Worm (Caenorhabditis elegans) whole organism, L1 larva: Measurements from ENCODE around the gene Y73B6BL.31.

Experiments
- C04F5.9 ChIP-seq: sonication (generic microtip); optimal IDR thresholded peaks from 2 replicates; lab custom pipeline; 2016; ENCODE audit warnings: missing genetic modification characterization, missing compliant biosample characterization
- C16A3.4 ChIP-seq: fragments of 150-350 bp; optimal IDR thresholded peaks from 2 replicates; lab custom pipeline; 2014; ENCODE audit warnings: missing biosample characterization, missing genetic modification characterization
- F16B12.6 ChIP-seq: fragments of 150-350 bp; optimal IDR thresholded peaks from 2 replicates; lab custom pipeline; 2014; ENCODE audit warnings: missing biosample characterization, missing genetic modification characterization
- aha-1 ChIP-seq: fragments of 150-350 bp; optimal IDR thresholded peaks from 2 replicates; lab custom pipeline; 2014; ENCODE audit warnings: missing biosample characterization, missing genetic modification characterization
- alr-1 ChIP-seq: fragments of 200-800 bp; sonication (Bioruptor generic); optimal IDR thresholded peaks from 2 replicates; lab custom pipeline; 2018; ENCODE audit warnings: borderline replicate concordance, mild to moderate bottlenecking, missing genetic modification characterization, missing compliant biosample characterization
- aly-2 ChIP-seq: fragments of 150-350 bp; optimal IDR thresholded peaks from 2 replicates; lab custom pipeline; 2014; ENCODE audit warnings: missing biosample characterization, missing genetic modification characterization
- ceh-63 ChIP-seq: fragments of 200-800 bp; sonication (Bioruptor generic); optimal IDR thresholded peaks from 2 replicates; lab custom pipeline; 2018; ENCODE audit warnings: mild to moderate bottlenecking, missing genetic modification characterization, missing compliant biosample characterization
- ceh-8 ChIP-seq: fragments of 200-800 bp; sonication (Bioruptor generic); optimal IDR thresholded peaks from 2 replicates; lab custom pipeline; 2018; ENCODE audit warnings: mild to moderate bottlenecking, missing genetic modification characterization, moderate library complexity, missing compliant biosample characterization
- ceh-82 ChIP-seq, 3 experiments: fragments of 150-350 bp in 1 of 3; sonication (generic microtip) in 2 of 3; optimal IDR thresholded peaks; 2 replicates each; lab custom pipeline; 2014 to 2017; ENCODE audit warnings: missing biosample characterization in 3 of 3, missing genetic modification characterization in 3 of 3
- ceh-90 ChIP-seq: sonication (generic microtip); optimal IDR thresholded peaks from 2 replicates; lab custom pipeline; 2016; ENCODE audit warnings: missing genetic modification characterization, missing compliant biosample characterization
- dpl-1 ChIP-seq, 3 experiments: fragments of 150-350 bp in 2 of 3; sonication (generic microtip) in 1 of 3; optimal IDR thresholded peaks; 2 replicates each; lab custom pipeline; 2014 to 2017; ENCODE audit warnings: missing biosample characterization in 3 of 3, missing genetic modification characterization in 3 of 3, missing genetic modification reagents in 3 of 3
- efl-1 ChIP-seq, 4 experiments: fragments of 150-350 bp; optimal IDR thresholded peaks in 3 of 4; peaks in 1 of 4; 1 replicate in 1 of 4; 2 replicates in 3 of 4; lab custom pipeline; 2014; ENCODE audit warnings: missing biosample characterization in 2 of 4, missing genetic modification characterization in 2 of 4, missing genetic modification reagents in 2 of 4
- egl-13 ChIP-seq: sonication (generic microtip); optimal IDR thresholded peaks from 2 replicates; lab custom pipeline; 2016; ENCODE audit warnings: missing genotype, missing genetic modification reagents, missing genetic modification characterization, missing compliant biosample characterization
- elt-3 ChIP-seq, 6 experiments: fragments of 150-350 bp in 1 of 6; sonication (generic microtip); optimal IDR thresholded peaks; 2 replicates each; lab custom pipeline; 2017 to 2018; ENCODE audit warnings: missing biosample characterization in 6 of 6, missing genetic modification characterization in 6 of 6, inconsistent platforms in 1 of 6
- ets-5 ChIP-seq: fragments of 200-800 bp; sonication (Bioruptor generic); IDR thresholded peaks from 2 replicates; pipeline ENCODE4 v1.3.6; 2022; ENCODE audit warnings: missing genetic modification characterization, missing compliant biosample characterization
- fkh-8 ChIP-seq: sonication (generic microtip); optimal IDR thresholded peaks from 2 replicates; lab custom pipeline; 2016; ENCODE audit warnings: mild to moderate bottlenecking, missing genetic modification characterization, missing compliant biosample characterization
- fos-1 ChIP-seq: fragments of 150-350 bp; optimal IDR thresholded peaks from 2 replicates; lab custom pipeline; 2014; ENCODE audit warnings: missing biosample characterization, missing genetic modification characterization
- grh-1 ChIP-seq: fragments of 200-800 bp; sonication (Bioruptor generic); IDR thresholded peaks from 2 replicates; pipeline ENCODE4 v1.3.6; 2022; ENCODE audit warnings: missing genetic modification reagents, missing genetic modification characterization, missing compliant biosample characterization
- hlh-17 ChIP-seq: fragments of 200-800 bp; sonication (Bioruptor generic); optimal IDR thresholded peaks from 2 replicates; lab custom pipeline; 2018; ENCODE audit warnings: missing genetic modification characterization, mild to moderate bottlenecking, missing compliant biosample characterization, moderate library complexity, borderline replicate concordance
- hpl-2 ChIP-seq: fragments of 150-350 bp; optimal IDR thresholded peaks from 2 replicates; lab custom pipeline; 2014; ENCODE audit warnings: missing biosample characterization, missing genetic modification reagents, missing genetic modification characterization
- isw-1 ChIP-seq: fragments of 200-800 bp; sonication (Bioruptor generic); IDR thresholded peaks from 2 replicates; pipeline ENCODE4 v1.3.6; 2022; ENCODE audit warnings: missing genetic modification characterization, missing compliant biosample characterization
- jun-1 ChIP-seq: fragments of 150-350 bp; optimal IDR thresholded peaks from 2 replicates; lab custom pipeline; 2014; ENCODE audit warnings: missing biosample characterization, missing genetic modification reagents, missing genetic modification characterization
- lin-13 ChIP-seq: fragments of 150-350 bp; optimal IDR thresholded peaks from 2 replicates; lab custom pipeline; 2014; ENCODE audit warnings: missing biosample characterization, missing genetic modification reagents, missing genetic modification characterization
- lin-15B ChIP-seq: fragments of 150-350 bp; sonication (generic microtip); optimal IDR thresholded peaks from 3 replicates; lab custom pipeline; 2014; ENCODE audit warnings: missing biosample characterization, missing genetic modification characterization
- lin-39 ChIP-seq: fragments of 150-350 bp; optimal IDR thresholded peaks from 2 replicates; lab custom pipeline; 2014; ENCODE audit warnings: missing biosample characterization, missing genetic modification reagents, missing genetic modification characterization
- lir-3 ChIP-seq: sonication (generic microtip); optimal IDR thresholded peaks from 2 replicates; lab custom pipeline; 2016; ENCODE audit warnings: mild to moderate bottlenecking, missing genetic modification characterization, moderate library complexity, missing compliant biosample characterization; ENCODE audit not compliant: poor library complexity
- lsy-2 ChIP-seq, 2 experiments: fragments of 150-350 bp; optimal IDR thresholded peaks; 2 replicates each; lab custom pipeline; 2014; ENCODE audit warnings: missing biosample characterization in 2 of 2, missing genetic modification characterization in 2 of 2
- mab-9 ChIP-seq: fragments of 200-800 bp; sonication (Bioruptor generic); IDR thresholded peaks from 2 replicates; pipeline ENCODE4 v1.3.6; 2022; ENCODE audit warnings: missing genetic modification reagents, missing genetic modification characterization, missing compliant biosample characterization
- mep-1 ChIP-seq: fragments of 150-350 bp; optimal IDR thresholded peaks from 2 replicates; lab custom pipeline; 2014; ENCODE audit warnings: missing biosample characterization, missing genetic modification characterization
- nhr-11 ChIP-seq: fragments of 150-350 bp; optimal IDR thresholded peaks from 2 replicates; lab custom pipeline; 2014; ENCODE audit warnings: missing biosample characterization, missing genetic modification characterization
- nhr-47 ChIP-seq: sonication (generic microtip); optimal IDR thresholded peaks from 2 replicates; lab custom pipeline; 2016; ENCODE audit warnings: mild to moderate bottlenecking, missing genetic modification characterization, moderate library complexity, missing compliant biosample characterization
- nhr-71 ChIP-seq: sonication (generic microtip); optimal IDR thresholded peaks from 2 replicates; lab custom pipeline; 2016; ENCODE audit warnings: mild to moderate bottlenecking, missing genetic modification characterization, moderate library complexity, missing compliant biosample characterization
- nhr-77 ChIP-seq: fragments of 150-350 bp; optimal IDR thresholded peaks from 2 replicates; lab custom pipeline; 2014; ENCODE audit warnings: missing biosample characterization, missing genetic modification characterization
- nhr-84 ChIP-seq: sonication (generic microtip); optimal IDR thresholded peaks from 2 replicates; lab custom pipeline; 2017; ENCODE audit warnings: missing biosample characterization, missing genetic modification characterization
- pag-3 ChIP-seq: sonication (generic microtip); optimal IDR thresholded peaks from 2 replicates; lab custom pipeline; 2017; ENCODE audit warnings: missing genetic modification characterization, mild to moderate bottlenecking, missing compliant biosample characterization, antibody characterized with exemption, borderline replicate concordance; ENCODE audit not compliant: insufficient read depth
- pax-3 ChIP-seq: fragments of 200-800 bp; sonication (Bioruptor generic); optimal IDR thresholded peaks from 2 replicates; lab custom pipeline; 2018; ENCODE audit warnings: mild to moderate bottlenecking, missing genetic modification characterization, moderate library complexity, missing compliant biosample characterization
- pqm-1 ChIP-seq: sonication (generic microtip); optimal IDR thresholded peaks from 3 replicates; lab custom pipeline; 2017; ENCODE audit warnings: missing biosample characterization, missing genetic modification characterization
- rnt-1 ChIP-seq: sonication (generic microtip); optimal IDR thresholded peaks from 2 replicates; lab custom pipeline; 2016; ENCODE audit warnings: mild to moderate bottlenecking, missing genetic modification characterization, moderate library complexity, missing compliant biosample characterization
- snpc-4 ChIP-seq: fragments of 150-350 bp; optimal IDR thresholded peaks from 2 replicates; lab custom pipeline; 2014; ENCODE audit warnings: missing biosample characterization, missing genetic modification characterization
- snu-23 ChIP-seq: sonication (generic microtip); optimal IDR thresholded peaks from 2 replicates; lab custom pipeline; 2016; ENCODE audit warnings: missing genetic modification characterization, missing compliant biosample characterization
- sox-4 ChIP-seq: sonication (generic microtip); optimal IDR thresholded peaks from 2 replicates; lab custom pipeline; 2016; ENCODE audit warnings: missing genetic modification characterization, missing compliant biosample characterization
- sptf-1 ChIP-seq: fragments of 150-350 bp; optimal IDR thresholded peaks from 2 replicates; lab custom pipeline; 2014; ENCODE audit warnings: missing biosample characterization, missing genetic modification characterization
- tbx-2 ChIP-seq: sonication (generic microtip); optimal IDR thresholded peaks from 2 replicates; lab custom pipeline; 2016; ENCODE audit warnings: missing genetic modification characterization, missing compliant biosample characterization
- tlp-1 ChIP-seq: fragments of 150-350 bp; optimal IDR thresholded peaks from 2 replicates; lab custom pipeline; 2014; ENCODE audit warnings: missing biosample characterization, missing genetic modification characterization
- unc-130 ChIP-seq: fragments of 150-350 bp; optimal IDR thresholded peaks from 2 replicates; lab custom pipeline; 2017; ENCODE audit warnings: missing biosample characterization, missing genetic modification characterization, inconsistent platforms
- unc-62 ChIP-seq: fragments of 150-350 bp; optimal IDR thresholded peaks from 2 replicates; lab custom pipeline; 2014; ENCODE audit warnings: missing biosample characterization, missing genetic modification reagents, missing genetic modification characterization
- unc-86 ChIP-seq: sonication (generic microtip); optimal IDR thresholded peaks from 2 replicates; lab custom pipeline; 2016; ENCODE audit warnings: missing genetic modification characterization, missing compliant biosample characterization
- xbp-1 ChIP-seq: sonication (generic microtip); optimal IDR thresholded peaks from 2 replicates; lab custom pipeline; 2016; ENCODE audit warnings: missing genetic modification characterization, missing compliant biosample characterization
- zag-1 ChIP-seq: fragments of 150-350 bp; optimal IDR thresholded peaks from 2 replicates; lab custom pipeline; 2014; ENCODE audit warnings: missing biosample characterization, missing genetic modification characterization
- zip-4 ChIP-seq: fragments of 200-800 bp; sonication (Bioruptor generic); optimal IDR thresholded peaks from 2 replicates; lab custom pipeline; 2018; ENCODE audit warnings: mild to moderate bottlenecking, missing genetic modification characterization, moderate library complexity, missing compliant biosample characterization
- ztf-11 ChIP-seq, 2 experiments: sonication (generic microtip); optimal IDR thresholded peaks; 2 replicates each; lab custom pipeline; 2016 to 2017; ENCODE audit warnings: missing genetic modification characterization in 2 of 2, missing biosample characterization in 1 of 2, missing compliant biosample characterization in 1 of 2
- ztf-4 ChIP-seq: fragments of 150-350 bp; optimal IDR thresholded peaks from 2 replicates; lab custom pipeline; 2014; ENCODE audit warnings: missing biosample characterization, missing genetic modification characterization

The Y73B6BL.31 gene

ce11 chrIV:6415149-6415548, 26.6 kb upstream of the Y73B6BL.31 start, which contains the start of gene exos-2 (continued):
- TF ChIP-seq sox-4 (tag; lab: Kevin White, UChicago) (no peak), snu-23 (GFP tag; lab: Kevin White, UChicago) (peak; percentile 73), xbp-1 (peak; percentile 65), C04F5.9 (tag; lab: Kevin White, UChicago) (peak; percentile 19), zip-4 (GFP tag; lab: Kevin White, UChicago) (no peak), ztf-11 (tag; optimal IDR thresholded peaks at IDR 0.05; lab: Kevin White, UChicago) (peak in 1 of 2 experiments; percentile 9), efl-1 (optimal IDR thresholded peaks at IDR 0.05; lab: Kevin White, UChicago) (peak; percentile 85 to 97), efl-1 (GFP tag; optimal IDR thresholded peaks at IDR 0.05 in 1 of 2; lab: Kevin White, UChicago) (peak; percentile 97 to 99), egl-13 (no peak), lsy-2 (tag; optimal IDR thresholded peaks at IDR 0.05; lab: Kevin White, UChicago) (peak; percentile 75 to 87), grh-1 (GFP tag; lab: Robert Waterston, UW) (peak; percentile 19; the same call in 1 of the 2 replicates), unc-86 (tag; lab: Kevin White, UChicago) (peak; percentile 60), rnt-1 (tag; lab: Kevin White, UChicago) (peak; percentile 80), fkh-8 (tag; lab: Kevin White, UChicago) (no peak), ceh-90 (tag; lab: Kevin White, UChicago) (no peak), lir-3 (peak; percentile 13), pqm-1 (no peak), unc-130 (tag; lab: Kevin White, UChicago) (peak; percentile 81), nhr-84 (tag; lab: Kevin White, UChicago) (no peak), fos-1 (peak; percentile 6), mab-9 (no peak), isw-1 (peak; percentile 69), aly-2 (tag; lab: Kevin White, UChicago) (peak; percentile 53), hlh-17 (GFP tag; lab: Kevin White, UChicago) (no peak), nhr-77 (tag; lab: Kevin White, UChicago) (peak; percentile 55), sptf-1 (tag; lab: Kevin White, UChicago) (no peak), nhr-71 (tag; lab: Kevin White, UChicago) (peak; percentile 77), pag-3 (no peak), alr-1 (no peak), lin-13 (GFP tag; lab: Kevin White, UChicago) (peak; percentile 54), aha-1 (tag; lab: Kevin White, UChicago) (no peak), nhr-11 (tag; lab: Kevin White, UChicago) (no peak), elt-3 (tag; optimal IDR thresholded peaks at IDR 0.05; lab: Kevin White, UChicago) (peak in 1 of 6 experiments; percentile 34), F16B12.6 (tag; lab: Kevin White, UChicago) (peak; percentile 61), nhr-47 (peak; percentile 77), ets-5 (GFP tag; lab: Robert Waterston, UW) (no peak), dpl-1 (GFP tag; optimal IDR thresholded peaks at IDR 0.05; lab: Kevin White, UChicago) (peak; percentile 95 to 97 (median 96)), tlp-1 (tag; lab: Kevin White, UChicago) (no peak), jun-1 (no peak), hpl-2 (GFP tag; lab: Kevin White, UChicago) (no peak), ztf-4 (tag; lab: Kevin White, UChicago) (no peak), ceh-82 (tag; optimal IDR thresholded peaks at IDR 0.05; lab: Kevin White, UChicago) (peak; percentile 53 to 75 (median 55)), lin-39 (tag; lab: Kevin White, UChicago) (no peak), lin-15B (tag; lab: Kevin White, UChicago) (peak; percentile 73), mep-1 (tag; lab: Kevin White, UChicago) (peak; percentile 65), zag-1 (no peak), pax-3 (tag; lab: Kevin White, UChicago) (no peak), C16A3.4 (tag; lab: Kevin White, UChicago) (peak; percentile 70), ceh-63 (no peak), ceh-8 (GFP tag; lab: Kevin White, UChicago) (peak; percentile 22), unc-62 (GFP tag; lab: Kevin White, UChicago) (no peak), tbx-2 (tag; lab: Kevin White, UChicago) (peak; percentile 60), snpc-4 (tag; lab: Kevin White, UChicago) (no peak)
